Fruit fly (Drosophila melanogaster) whole organism, prepupa: ENCODE results near the gene Tsf2.

ENCODE experiments used
- Blimp-1 ChIP-seq: fragments of 200-800 bp; sonication (Bioruptor generic); optimal IDR thresholded peaks from 3 replicates; lab custom pipeline; 2017; ENCODE audit warnings: missing biosample characterization, missing genetic modification characterization, mild to moderate bottlenecking, moderate library complexity, missing genetic modification reagents
- CG10631 ChIP-seq: fragments of 200-800 bp; sonication (Bioruptor generic); optimal IDR thresholded peaks from 2 replicates; lab custom pipeline; 2016; ENCODE audit warnings: missing biosample characterization, missing genetic modification characterization
- CG10669 ChIP-seq: fragments of 200-800 bp; sonication (Bioruptor generic); optimal IDR thresholded peaks from 3 replicates; lab custom pipeline; 2018; ENCODE audit warnings: missing biosample characterization, mild to moderate bottlenecking, missing genetic modification characterization, moderate library complexity
- CG11294 ChIP-seq: fragments of 200-800 bp; sonication (Bioruptor generic); IDR thresholded peaks from 2 replicates; pipeline ENCODE4 v1.3.6; 2022; ENCODE audit warnings: missing biosample characterization, missing genetic modification characterization
- CG11762 ChIP-seq: fragments of 200-800 bp; sonication (Bioruptor generic); optimal IDR thresholded peaks from 3 replicates; lab custom pipeline; 2016; ENCODE audit warnings: missing biosample characterization, missing genetic modification characterization; ENCODE audit not compliant: insufficient read depth
- CG15336 ChIP-seq: fragments of 200-800 bp; sonication (Bioruptor generic); IDR thresholded peaks from 2 replicates; pipeline ENCODE4 v1.3.6; 2022; ENCODE audit warnings: missing biosample characterization, missing genetic modification characterization
- CG1621 ChIP-seq: fragments of 200-800 bp; sonication (Bioruptor generic); optimal IDR thresholded peaks from 3 replicates; lab custom pipeline; 2018; ENCODE audit warnings: missing biosample characterization, mild to moderate bottlenecking, missing genetic modification characterization
- CG16779 ChIP-seq: fragments of 200-800 bp; sonication (Bioruptor generic); optimal IDR thresholded peaks from 3 replicates; lab custom pipeline; 2017; ENCODE audit warnings: missing biosample characterization, mild to moderate bottlenecking, missing genetic modification characterization
- CG3032 ChIP-seq: fragments of 200-800 bp; optimal IDR thresholded peaks from 2 replicates; lab custom pipeline; 2019; ENCODE audit warnings: missing biosample characterization, mild to moderate bottlenecking, missing genetic modification characterization, moderate library complexity
- CG31627 ChIP-seq: fragments of 200-800 bp; sonication (Bioruptor generic); optimal IDR thresholded peaks from 3 replicates; lab custom pipeline; 2016; ENCODE audit warnings: missing biosample characterization, missing genetic modification characterization
- CG32006 ChIP-seq: fragments of 200-800 bp; sonication (Bioruptor generic); optimal IDR thresholded peaks from 3 replicates; lab custom pipeline; 2017; ENCODE audit warnings: missing biosample characterization, mild to moderate bottlenecking, missing genetic modification characterization
- CG34406 ChIP-seq: fragments of 200-800 bp; sonication (Bioruptor generic); optimal IDR thresholded peaks from 3 replicates; lab custom pipeline; 2016; ENCODE audit warnings: missing biosample characterization, missing genetic modification characterization
- CG3919 ChIP-seq: fragments of 200-800 bp; sonication (Bioruptor generic); optimal IDR thresholded peaks from 3 replicates; lab custom pipeline; 2016; ENCODE audit warnings: missing biosample characterization, missing genetic modification characterization
- CG4318 ChIP-seq: fragments of 200-800 bp; sonication (Bioruptor generic); optimal IDR thresholded peaks from 3 replicates; lab custom pipeline; 2017; ENCODE audit warnings: missing biosample characterization, mild to moderate bottlenecking, missing genetic modification characterization
- CG6163 ChIP-seq: fragments of 200-800 bp; sonication (Bioruptor generic); IDR thresholded peaks from 3 replicates; pipeline ENCODE4 v1.3.6; 2022; ENCODE audit warnings: missing biosample characterization, missing genetic modification characterization
- CG6276 ChIP-seq: fragments of 200-800 bp; sonication (Bioruptor generic); optimal IDR thresholded peaks from 2 replicates; lab custom pipeline; 2017; ENCODE audit warnings: missing biosample characterization, mild to moderate bottlenecking, missing genetic modification characterization
- CG6792 ChIP-seq: fragments of 200-800 bp; sonication (Bioruptor generic); optimal IDR thresholded peaks from 3 replicates; lab custom pipeline; 2016; ENCODE audit warnings: missing biosample characterization, missing genetic modification characterization
- CG6808 ChIP-seq: fragments of 200-800 bp; sonication (Bioruptor generic); optimal IDR thresholded peaks from 3 replicates; lab custom pipeline; 2017; ENCODE audit warnings: missing biosample characterization, missing genetic modification characterization, mild to moderate bottlenecking, moderate library complexity, missing genetic modification reagents
- CG7368 ChIP-seq: fragments of 200-800 bp; sonication (Bioruptor generic); optimal IDR thresholded peaks from 3 replicates; lab custom pipeline; 2016; ENCODE audit warnings: missing biosample characterization, missing genetic modification characterization
- CG8119 ChIP-seq: fragments of 200-800 bp; sonication (Bioruptor generic); IDR thresholded peaks from 3 replicates; pipeline ENCODE4 v1.3.6; 2022; ENCODE audit warnings: missing biosample characterization, missing genetic modification characterization
- CG8319 ChIP-seq: fragments of 200-800 bp; sonication (Bioruptor generic); optimal IDR thresholded peaks from 3 replicates; lab custom pipeline; 2016; ENCODE audit warnings: missing biosample characterization, missing genetic modification characterization
- CG8632 ChIP-seq: fragments of 200-800 bp; sonication (Bioruptor generic); optimal IDR thresholded peaks from 3 replicates; lab custom pipeline; 2016; ENCODE audit warnings: missing biosample characterization, missing genetic modification characterization
- CG9139 ChIP-seq: fragments of 200-800 bp; sonication (Bioruptor generic); optimal IDR thresholded peaks from 3 replicates; lab custom pipeline; 2017; ENCODE audit warnings: missing biosample characterization, mild to moderate bottlenecking, missing genetic modification characterization
- Eip75B ChIP-seq: fragments of 200-800 bp; sonication (Bioruptor generic); optimal IDR thresholded peaks from 3 replicates; lab custom pipeline; 2016; ENCODE audit warnings: missing biosample characterization, missing genetic modification characterization
- Eip78C ChIP-seq: fragments of 200-800 bp; sonication (Bioruptor generic); peaks from one replicate; lab custom pipeline; 2016; ENCODE audit warnings: missing biosample characterization, missing genetic modification characterization
- Eip93F ChIP-seq: fragments of 200-800 bp; sonication (Bioruptor generic); optimal IDR thresholded peaks from 2 replicates; lab custom pipeline; 2016; ENCODE audit warnings: missing biosample characterization, mild to moderate bottlenecking, missing genetic modification characterization
- Ets21C ChIP-seq: fragments of 200-800 bp; sonication (Bioruptor generic); optimal IDR thresholded peaks from 3 replicates; lab custom pipeline; 2016; ENCODE audit warnings: missing biosample characterization, missing genetic modification characterization
- Ets96B ChIP-seq: fragments of 200-800 bp; optimal IDR thresholded peaks from 2 replicates; lab custom pipeline; 2019; ENCODE audit warnings: missing biosample characterization, mild to moderate bottlenecking, missing genetic modification characterization, moderate library complexity
- Hr39 ChIP-seq: fragments of 200-800 bp; sonication (Bioruptor generic); optimal IDR thresholded peaks from 2 replicates; lab custom pipeline; 2016; ENCODE audit warnings: missing biosample characterization, missing genetic modification characterization
- Hr4 ChIP-seq: fragments of 200-800 bp; sonication (Bioruptor generic); optimal IDR thresholded peaks from 3 replicates; lab custom pipeline; 2016; ENCODE audit warnings: missing biosample characterization, missing genetic modification characterization
- Lpt ChIP-seq: fragments of 200-800 bp; sonication (Bioruptor generic); optimal IDR thresholded peaks from 3 replicates; lab custom pipeline; 2016; ENCODE audit warnings: missing biosample characterization, missing genetic modification characterization
- Met ChIP-seq: fragments of 200-800 bp; sonication (Bioruptor generic); optimal IDR thresholded peaks from 3 replicates; lab custom pipeline; 2016; ENCODE audit warnings: missing biosample characterization, missing genetic modification characterization
- OdsH ChIP-seq: fragments of 200-800 bp; sonication (Bioruptor generic); optimal IDR thresholded peaks from 3 replicates; lab custom pipeline; 2016; ENCODE audit warnings: missing biosample characterization, missing genetic modification characterization
- Smox ChIP-seq: fragments of 200-800 bp; sonication (Bioruptor generic); optimal IDR thresholded peaks from 3 replicates; lab custom pipeline; 2016; ENCODE audit warnings: missing biosample characterization, missing genetic modification characterization
- Sox15 ChIP-seq: fragments of 200-800 bp; sonication (Bioruptor generic); optimal IDR thresholded peaks from 3 replicates; lab custom pipeline; 2016; ENCODE audit warnings: missing biosample characterization, missing genetic modification characterization
- acj6 ChIP-seq: fragments of 200-800 bp; sonication (Bioruptor generic); optimal IDR thresholded peaks from 3 replicates; lab custom pipeline; 2016; ENCODE audit warnings: missing biosample characterization, missing genetic modification characterization
- cyc ChIP-seq: fragments of 200-800 bp; sonication (Bioruptor generic); optimal IDR thresholded peaks from 3 replicates; lab custom pipeline; 2016; ENCODE audit warnings: missing biosample characterization, missing genetic modification characterization
- dac ChIP-seq: fragments of 200-800 bp; sonication (Bioruptor generic); optimal IDR thresholded peaks from 2 replicates; lab custom pipeline; 2017; ENCODE audit warnings: missing biosample characterization, mild to moderate bottlenecking, missing genetic modification characterization
- dsx ChIP-seq: fragments of 200-800 bp; optimal IDR thresholded peaks from 3 replicates; lab custom pipeline; 2019; ENCODE audit warnings: missing biosample characterization, mild to moderate bottlenecking, missing genetic modification characterization, moderate library complexity; ENCODE audit not compliant: poor library complexity, severe bottlenecking
- esn ChIP-seq: fragments of 200-800 bp; sonication (Bioruptor generic); optimal IDR thresholded peaks from 2 replicates; lab custom pipeline; 2016; ENCODE audit warnings: missing biosample characterization, mild to moderate bottlenecking, missing genetic modification characterization, moderate library complexity
- fd59A ChIP-seq: fragments of 200-800 bp; sonication (Bioruptor generic); optimal IDR thresholded peaks from 2 replicates; lab custom pipeline; 2017; ENCODE audit warnings: missing biosample characterization, mild to moderate bottlenecking, missing genetic modification characterization, missing genetic modification reagents
- fd85E ChIP-seq: fragments of 200-800 bp; sonication (Bioruptor generic); optimal IDR thresholded peaks from 3 replicates; lab custom pipeline; 2016; ENCODE audit warnings: missing biosample characterization, missing genetic modification characterization
- fkh ChIP-seq: fragments of 200-800 bp; sonication (Bioruptor generic); optimal IDR thresholded peaks from 3 replicates; lab custom pipeline; 2017; ENCODE audit warnings: missing biosample characterization, mild to moderate bottlenecking, missing genetic modification characterization, moderate library complexity
- lz ChIP-seq: fragments of 200-800 bp; sonication (Bioruptor generic); optimal IDR thresholded peaks from 3 replicates; lab custom pipeline; 2016; ENCODE audit warnings: missing biosample characterization, missing genetic modification characterization
- net ChIP-seq: fragments of 200-800 bp; sonication (Bioruptor generic); optimal IDR thresholded peaks from 3 replicates; lab custom pipeline; 2016; ENCODE audit warnings: missing biosample characterization, missing genetic modification characterization
- pdm3 ChIP-seq: fragments of 200-800 bp; sonication (Bioruptor generic); optimal IDR thresholded peaks from 3 replicates; lab custom pipeline; 2016; ENCODE audit warnings: missing biosample characterization, missing genetic modification characterization
- salr ChIP-seq, 2 experiments: fragments of 200-800 bp; sonication (Bioruptor generic); optimal IDR thresholded peaks; 3 replicates each; lab custom pipeline; 2016 to 2018; ENCODE audit warnings: missing biosample characterization in 2 of 2, missing genetic modification characterization in 2 of 2, mild to moderate bottlenecking in 1 of 2
- spab ChIP-seq: fragments of 200-800 bp; sonication (Bioruptor generic); optimal IDR thresholded peaks from 2 replicates; lab custom pipeline; 2017; ENCODE audit warnings: missing biosample characterization, mild to moderate bottlenecking, missing genetic modification characterization, missing genetic modification reagents
- ss ChIP-seq, 2 experiments: fragments of 200-800 bp; sonication (Bioruptor generic); optimal IDR thresholded peaks; 2 replicates in 1 of 2; 3 replicates in 1 of 2; lab custom pipeline; 2017 to 2018; ENCODE audit warnings: mild to moderate bottlenecking in 2 of 2, missing biosample characterization in 2 of 2, missing genetic modification characterization in 2 of 2, moderate library complexity in 1 of 2
- svp ChIP-seq: fragments of 200-800 bp; sonication (Bioruptor generic); peaks from one replicate; lab custom pipeline; 2016; ENCODE audit warnings: missing biosample characterization, missing genetic modification characterization
- topi ChIP-seq: fragments of 200-800 bp; sonication (Bioruptor generic); optimal IDR thresholded peaks from 3 replicates; lab custom pipeline; 2016; ENCODE audit warnings: missing biosample characterization, missing genetic modification characterization
- vri ChIP-seq: fragments of 200-800 bp; sonication (Bioruptor generic); optimal IDR thresholded peaks from 3 replicates; lab custom pipeline; 2016; ENCODE audit warnings: missing biosample characterization, mild to moderate bottlenecking, missing genetic modification characterization

The Tsf2 gene

DNA sequence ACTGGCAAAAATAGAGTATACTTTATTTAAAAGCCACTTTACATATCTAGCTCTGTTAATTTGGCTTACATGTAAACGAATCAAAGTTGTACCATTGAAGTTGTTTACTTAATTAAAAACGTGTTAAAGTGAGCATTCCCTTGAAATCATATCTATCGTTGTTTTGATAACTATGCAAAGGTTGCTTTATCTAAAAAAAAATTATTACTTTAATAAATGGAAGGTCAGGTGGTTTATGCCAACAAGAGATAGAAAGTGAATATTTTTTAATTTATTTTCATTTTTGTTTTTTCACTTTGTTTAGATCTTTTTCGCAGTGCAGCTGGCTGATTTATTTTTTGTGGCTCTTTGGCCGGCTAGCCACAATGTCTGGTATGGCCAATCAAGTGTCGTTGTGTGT is 50.6 kb downstream of the Tsf2 start:
- TF ChIP-seq dsx (GFP tag; lab: Kevin White, UChicago), result peak; percentile 49
- peak; percentile 40 for TF ChIP-seq Smox
- peak; percentile 54 for TF ChIP-seq CG8632
- TF ChIP-seq CG11762, result peak; percentile 60
- peak; percentile 74 for TF ChIP-seq CG10631 (GFP tag; lab: Kevin White, UChicago)
- peak; percentile 67 for TF ChIP-seq CG3032 (tag; lab: Kevin White, UChicago)
- TF ChIP-seq CG10669 (GFP tag; lab: Kevin White, UChicago), result peak; percentile 18
- peak; percentile 59 for TF ChIP-seq CG6808
- TF ChIP-seq CG6792 (GFP tag; lab: Kevin White, UChicago), result peak; percentile 46
- TF ChIP-seq Ets96B (tag; lab: Kevin White, UChicago), result peak; percentile 66
- peak; percentile 79 for TF ChIP-seq acj6
- TF ChIP-seq Hr4, result peak; percentile 93
- TF ChIP-seq Blimp-1 (GFP tag; lab: Kevin White, UChicago), result no peak
- peak; percentile 40 for TF ChIP-seq CG34406 (GFP tag; lab: Kevin White, UChicago)
- TF ChIP-seq ss (GFP tag; optimal IDR thresholded peaks at IDR 0.05; lab: Kevin White, UChicago), result peak in 1 of 2 experiments; percentile 9
- peak; percentile 55 for TF ChIP-seq fd59A (GFP tag; lab: Kevin White, UChicago)
- TF ChIP-seq spab, result peak; percentile 40
- TF ChIP-seq OdsH (GFP tag; lab: Kevin White, UChicago), result peak; percentile 83
- TF ChIP-seq Ets21C (GFP tag; lab: Kevin White, UChicago), result no peak
- TF ChIP-seq CG8319, result peak; percentile 42
- TF ChIP-seq salr (GFP tag; optimal IDR thresholded peaks at IDR 0.05; lab: Kevin White, UChicago), result peak in 1 of 2 experiments; percentile 85
- TF ChIP-seq CG4318 (GFP tag; lab: Kevin White, UChicago), result peak; percentile 84
- peak; percentile 94 for TF ChIP-seq CG32006
- TF ChIP-seq net (GFP tag; lab: Kevin White, UChicago), result peak; percentile 85
- TF ChIP-seq fd85E (GFP tag; lab: Kevin White, UChicago), result no peak
- peak; percentile 44 for TF ChIP-seq Hr39 (GFP tag; lab: Kevin White, UChicago)
- TF ChIP-seq pdm3 (GFP tag; lab: Kevin White, UChicago), result peak; percentile 78
- TF ChIP-seq CG6163 (GFP tag; lab: Robert Waterston, UW), result peak; percentile 81
- no peak for TF ChIP-seq Eip93F (GFP tag; lab: Kevin White, UChicago)
- peak; percentile 91 for TF ChIP-seq CG8119 (GFP tag; lab: Robert Waterston, UW)
- peak; percentile 57 for TF ChIP-seq Eip75B
- peak; percentile 51 for TF ChIP-seq topi (GFP tag; lab: Kevin White, UChicago)
- TF ChIP-seq fkh (GFP tag; lab: Kevin White, UChicago), result no peak
- peak; percentile 9 for TF ChIP-seq CG7368
- TF ChIP-seq Met, result peak; percentile 57
- TF ChIP-seq CG6276 (GFP tag; lab: Kevin White, UChicago), result peak; percentile 90
- TF ChIP-seq CG3919 (GFP tag; lab: Kevin White, UChicago), result peak; percentile 69
- peak; percentile 30 for TF ChIP-seq cyc (GFP tag; lab: Kevin White, UChicago)
- TF ChIP-seq CG1621, result peak; percentile 9
- peak; percentile 54 for TF ChIP-seq esn (GFP tag; lab: Kevin White, UChicago)
- TF ChIP-seq Sox15 (GFP tag; lab: Kevin White, UChicago), result peak; percentile 5
- peak; percentile 93 for TF ChIP-seq Eip78C
- peak; percentile 47 for TF ChIP-seq lz (GFP tag; lab: Kevin White, UChicago)
- peak; percentile 7 for TF ChIP-seq CG9139
- peak; percentile 79 for TF ChIP-seq Lpt
- TF ChIP-seq CG11294 (GFP tag; lab: Robert Waterston, UW), result peak; percentile 73
- peak; percentile 91 for TF ChIP-seq CG15336 (GFP tag; lab: Robert Waterston, UW)
- TF ChIP-seq svp (GFP tag; lab: Kevin White, UChicago), result no peak
- TF ChIP-seq vri (GFP tag; lab: Kevin White, UChicago), result peak; percentile 7
- peak; percentile 76 for TF ChIP-seq dac (GFP tag; lab: Kevin White, UChicago)
- TF ChIP-seq CG16779 (tag; lab: Kevin White, UChicago), result peak; percentile 28
- peak; percentile 29 for TF ChIP-seq CG31627
